Worm (Caenorhabditis elegans) whole organism, L1 larva: ENCODE data around the gene nlp-46.
A peak's percentile ranks its signal among the peaks of the same experiment; 100 is the strongest.

Experiments
- C34B4.2 ChIP-seq: sonication (generic microtip); optimal IDR thresholded peaks from 2 replicates; lab custom pipeline; 2017; ENCODE audit warnings: mild to moderate bottlenecking, missing genetic modification characterization, missing compliant biosample characterization
- F16B12.6 ChIP-seq: fragments of 150-350 bp; optimal IDR thresholded peaks from 2 replicates; lab custom pipeline; 2014; ENCODE audit warnings: missing biosample characterization, missing genetic modification characterization
- ama-1 ChIP-seq: fragments of 150-350 bp; optimal IDR thresholded peaks from 2 replicates; lab custom pipeline; 2014
- blmp-1 ChIP-seq: fragments of 150-350 bp; optimal IDR thresholded peaks from 2 replicates; lab custom pipeline; 2014; ENCODE audit warnings: missing biosample characterization, missing genetic modification characterization
- ceh-88 ChIP-seq: fragments of 200-800 bp; sonication (Bioruptor generic); IDR thresholded peaks from 2 replicates; pipeline ENCODE4 v1.3.6; 2022; ENCODE audit warnings: missing genetic modification characterization, missing compliant biosample characterization
- ces-1 ChIP-seq: fragments of 150-350 bp; optimal IDR thresholded peaks from 2 replicates; lab custom pipeline; 2014; ENCODE audit warnings: missing biosample characterization, missing genetic modification reagents, missing genetic modification characterization
- dpl-1 ChIP-seq, 3 experiments: fragments of 150-350 bp in 2 of 3; sonication (generic microtip) in 1 of 3; optimal IDR thresholded peaks; 2 replicates each; lab custom pipeline; 2014 to 2017; ENCODE audit warnings: missing biosample characterization in 3 of 3, missing genetic modification characterization in 3 of 3, missing genetic modification reagents in 3 of 3
- dsc-1 ChIP-seq: sonication (generic microtip); optimal IDR thresholded peaks from 2 replicates; lab custom pipeline; 2016; ENCODE audit warnings: mild to moderate bottlenecking, missing genetic modification characterization, missing compliant biosample characterization
- efl-1 ChIP-seq, 4 experiments: fragments of 150-350 bp; optimal IDR thresholded peaks in 3 of 4; peaks in 1 of 4; 1 replicate in 1 of 4; 2 replicates in 3 of 4; lab custom pipeline; 2014; ENCODE audit warnings: missing biosample characterization in 2 of 4, missing genetic modification characterization in 2 of 4, missing genetic modification reagents in 2 of 4
- egl-13 ChIP-seq: sonication (generic microtip); optimal IDR thresholded peaks from 2 replicates; lab custom pipeline; 2016; ENCODE audit warnings: missing genotype, missing genetic modification reagents, missing genetic modification characterization, missing compliant biosample characterization
- ets-5 ChIP-seq: fragments of 200-800 bp; sonication (Bioruptor generic); IDR thresholded peaks from 2 replicates; pipeline ENCODE4 v1.3.6; 2022; ENCODE audit warnings: missing genetic modification characterization, missing compliant biosample characterization
- fkh-10 ChIP-seq: sonication (generic microtip); optimal IDR thresholded peaks from 2 replicates; lab custom pipeline; 2017; ENCODE audit warnings: missing biosample characterization, missing genetic modification reagents, missing genetic modification characterization
- fkh-4 ChIP-seq: sonication (generic microtip); optimal IDR thresholded peaks from 2 replicates; lab custom pipeline; 2016; ENCODE audit warnings: missing compliant biosample characterization, missing genetic modification characterization, borderline replicate concordance
- fkh-8 ChIP-seq: sonication (generic microtip); optimal IDR thresholded peaks from 2 replicates; lab custom pipeline; 2016; ENCODE audit warnings: mild to moderate bottlenecking, missing genetic modification characterization, missing compliant biosample characterization
- grh-1 ChIP-seq: fragments of 200-800 bp; sonication (Bioruptor generic); IDR thresholded peaks from 2 replicates; pipeline ENCODE4 v1.3.6; 2022; ENCODE audit warnings: missing genetic modification reagents, missing genetic modification characterization, missing compliant biosample characterization
- hlh-4 ChIP-seq: sonication (generic microtip); optimal IDR thresholded peaks from 2 replicates; lab custom pipeline; 2016; ENCODE audit warnings: mild to moderate bottlenecking, missing genetic modification characterization, missing compliant biosample characterization
- isw-1 ChIP-seq: fragments of 200-800 bp; sonication (Bioruptor generic); IDR thresholded peaks from 2 replicates; pipeline ENCODE4 v1.3.6; 2022; ENCODE audit warnings: missing genetic modification characterization, missing compliant biosample characterization
- lin-14 ChIP-seq: fragments of 200-800 bp; sonication (Bioruptor generic); optimal IDR thresholded peaks from 2 replicates; lab custom pipeline; 2018; ENCODE audit warnings: mild to moderate bottlenecking, missing genetic modification characterization, moderate library complexity, missing compliant biosample characterization
- lin-15B ChIP-seq: fragments of 150-350 bp; sonication (generic microtip); optimal IDR thresholded peaks from 3 replicates; lab custom pipeline; 2014; ENCODE audit warnings: missing biosample characterization, missing genetic modification characterization
- lin-35 ChIP-seq, 2 experiments: fragments of 150-350 bp; optimal IDR thresholded peaks; 2 replicates each; lab custom pipeline; 2014; ENCODE audit warnings: missing biosample characterization in 2 of 2, missing genetic modification characterization in 2 of 2, missing genetic modification reagents in 2 of 2
- lin-39 ChIP-seq: fragments of 150-350 bp; optimal IDR thresholded peaks from 2 replicates; lab custom pipeline; 2014; ENCODE audit warnings: missing biosample characterization, missing genetic modification reagents, missing genetic modification characterization
- lir-3 ChIP-seq: sonication (generic microtip); optimal IDR thresholded peaks from 2 replicates; lab custom pipeline; 2016; ENCODE audit warnings: mild to moderate bottlenecking, missing genetic modification characterization, moderate library complexity, missing compliant biosample characterization; ENCODE audit not compliant: poor library complexity
- lsy-2 ChIP-seq, 2 experiments: fragments of 150-350 bp; optimal IDR thresholded peaks; 2 replicates each; lab custom pipeline; 2014; ENCODE audit warnings: missing biosample characterization in 2 of 2, missing genetic modification characterization in 2 of 2
- mab-9 ChIP-seq: fragments of 200-800 bp; sonication (Bioruptor generic); IDR thresholded peaks from 2 replicates; pipeline ENCODE4 v1.3.6; 2022; ENCODE audit warnings: missing genetic modification reagents, missing genetic modification characterization, missing compliant biosample characterization
- mef-2 ChIP-seq: fragments of 150-350 bp; optimal IDR thresholded peaks from 2 replicates; lab custom pipeline; 2014; ENCODE audit warnings: missing biosample characterization, missing genetic modification characterization
- mep-1 ChIP-seq: fragments of 150-350 bp; optimal IDR thresholded peaks from 2 replicates; lab custom pipeline; 2014; ENCODE audit warnings: missing biosample characterization, missing genetic modification characterization
- nhr-20 ChIP-seq: sonication (generic microtip); optimal IDR thresholded peaks from 2 replicates; lab custom pipeline; 2016; ENCODE audit warnings: mild to moderate bottlenecking, missing genetic modification characterization, missing compliant biosample characterization
- nhr-71 ChIP-seq: sonication (generic microtip); optimal IDR thresholded peaks from 2 replicates; lab custom pipeline; 2016; ENCODE audit warnings: mild to moderate bottlenecking, missing genetic modification characterization, moderate library complexity, missing compliant biosample characterization
- nhr-76 ChIP-seq: sonication (generic microtip); optimal IDR thresholded peaks from 2 replicates; lab custom pipeline; 2017; ENCODE audit warnings: missing biosample characterization, missing genetic modification characterization
- nhr-85 ChIP-seq: sonication (generic microtip); peaks from one replicate; lab custom pipeline; 2016; ENCODE audit warnings: missing genetic modification characterization, inconsistent platforms, missing compliant biosample characterization
- pqm-1 ChIP-seq: sonication (generic microtip); optimal IDR thresholded peaks from 3 replicates; lab custom pipeline; 2017; ENCODE audit warnings: missing biosample characterization, missing genetic modification characterization
- rnt-1 ChIP-seq: sonication (generic microtip); optimal IDR thresholded peaks from 2 replicates; lab custom pipeline; 2016; ENCODE audit warnings: mild to moderate bottlenecking, missing genetic modification characterization, moderate library complexity, missing compliant biosample characterization
- sox-4 ChIP-seq: sonication (generic microtip); optimal IDR thresholded peaks from 2 replicates; lab custom pipeline; 2016; ENCODE audit warnings: missing genetic modification characterization, missing compliant biosample characterization
- sptf-1 ChIP-seq: fragments of 150-350 bp; optimal IDR thresholded peaks from 2 replicates; lab custom pipeline; 2014; ENCODE audit warnings: missing biosample characterization, missing genetic modification characterization
- tbx-2 ChIP-seq: sonication (generic microtip); optimal IDR thresholded peaks from 2 replicates; lab custom pipeline; 2016; ENCODE audit warnings: missing genetic modification characterization, missing compliant biosample characterization
- unc-130 ChIP-seq: fragments of 150-350 bp; optimal IDR thresholded peaks from 2 replicates; lab custom pipeline; 2017; ENCODE audit warnings: missing biosample characterization, missing genetic modification characterization, inconsistent platforms
- unc-62 ChIP-seq: fragments of 150-350 bp; optimal IDR thresholded peaks from 2 replicates; lab custom pipeline; 2014; ENCODE audit warnings: missing biosample characterization, missing genetic modification reagents, missing genetic modification characterization
- unc-86 ChIP-seq: sonication (generic microtip); optimal IDR thresholded peaks from 2 replicates; lab custom pipeline; 2016; ENCODE audit warnings: missing genetic modification characterization, missing compliant biosample characterization
- zip-4 ChIP-seq: fragments of 200-800 bp; sonication (Bioruptor generic); optimal IDR thresholded peaks from 2 replicates; lab custom pipeline; 2018; ENCODE audit warnings: mild to moderate bottlenecking, missing genetic modification characterization, moderate library complexity, missing compliant biosample characterization
- ztf-4 ChIP-seq: fragments of 150-350 bp; optimal IDR thresholded peaks from 2 replicates; lab custom pipeline; 2014; ENCODE audit warnings: missing biosample characterization, missing genetic modification characterization

Gene nlp-46

ce11 chrV:12548830-12549229, 42.7 kb upstream of the nlp-46 start (continued):
- no peak for TF ChIP-seq hlh-4
- TF ChIP-seq grh-1 (GFP tag; lab: Robert Waterston, UW), result peak; percentile 59
- peak in 1 of 3 experiments; percentile 9 for TF ChIP-seq dpl-1 (GFP tag; optimal IDR thresholded peaks at IDR 0.05; lab: Kevin White, UChicago)
- no peak for TF ChIP-seq zip-4 (GFP tag; lab: Kevin White, UChicago)
- TF ChIP-seq lin-15B (tag; lab: Kevin White, UChicago), result no peak
- TF ChIP-seq tbx-2, result peak; percentile 46
- TF ChIP-seq dsc-1 (tag; lab: Kevin White, UChicago), result no peak
- TF ChIP-seq lir-3, result no peak
- TF ChIP-seq fkh-10 (GFP tag; lab: Kevin White, UChicago), result no peak
- TF ChIP-seq nhr-20, result peak; percentile 54
- TF ChIP-seq ztf-4 (tag; lab: Kevin White, UChicago), result peak; percentile 39

- TF ChIP-seq nhr-20 (no peak), isw-1 (GFP tag; lab: Robert Waterston, UW) (no peak), lin-39 (tag; lab: Kevin White, UChicago) (no peak), nhr-85 (tag; lab: Kevin White, UChicago) (no peak), unc-62 (GFP tag; lab: Kevin White, UChicago) (no peak), ets-5 (GFP tag; lab: Robert Waterston, UW) (no peak), lsy-2 (tag; optimal IDR thresholded peaks at IDR 0.05; lab: Kevin White, UChicago) (peak in 1 of 2 experiments; percentile 2)
Observed at ce11 chrV:12542683-12543319, 36.7 kb upstream of the nlp-46 start.

ce11 chrV:12541207-12541606, 35.1 kb upstream of the nlp-46 start:
- TF ChIP-seq unc-130 (tag; lab: Kevin White, UChicago) (no peak), F16B12.6 (tag; lab: Kevin White, UChicago) (no peak), ets-5 (GFP tag; lab: Robert Waterston, UW) (no peak), C34B4.2 (tag; lab: Kevin White, UChicago) (no peak), nhr-71 (no peak), ama-1 (no peak), mab-9 (GFP tag; lab: Robert Waterston, UW) (no peak), nhr-85 (tag; lab: Kevin White, UChicago) (no peak), dsc-1 (tag; lab: Kevin White, UChicago) (no peak), sptf-1 (no peak)

ce11 chrV:12540739-12541138, 34.7 kb upstream of the nlp-46 start, which contains the start of gene F45D3.2:
F45D3.2 (plus strand) TSS chrV:12541039.
- TF ChIP-seq ceh-88 (GFP tag; lab: Robert Waterston, UW), result no peak

- TF ChIP-seq blmp-1 (tag; lab: Kevin White, UChicago), result peak; percentile 11
- no peak for TF ChIP-seq nhr-85 (tag; lab: Kevin White, UChicago)
- peak; percentile 53 for TF ChIP-seq lin-14 (GFP tag; lab: Kevin White, UChicago)
- no peak for TF ChIP-seq efl-1 (optimal IDR thresholded peaks at IDR 0.05; lab: Kevin White, UChicago)
- TF ChIP-seq efl-1 (GFP tag; optimal IDR thresholded peaks at IDR 0.05 in 1 of 2; lab: Kevin White, UChicago), result peak in 1 of 2 experiments; percentile 16
- TF ChIP-seq fkh-8 (tag; lab: Kevin White, UChicago), result peak; percentile 5
Observed at ce11 chrV:12540018-12540417, 33.9 kb upstream of the nlp-46 start.

- no peak for TF ChIP-seq egl-13 (tag; lab: Kevin White, UChicago)
- no peak for TF ChIP-seq hlh-4
- no peak for TF ChIP-seq lin-39 (tag; lab: Kevin White, UChicago)
- peak; percentile 9 for TF ChIP-seq rnt-1
- no peak for TF ChIP-seq unc-86 (tag; lab: Kevin White, UChicago)
- TF ChIP-seq mef-2 (tag; lab: Kevin White, UChicago), result no peak
- no peak for TF ChIP-seq lir-3
- TF ChIP-seq ces-1, result no peak
- TF ChIP-seq nhr-76 (tag; lab: Kevin White, UChicago), result no peak
- TF ChIP-seq mep-1 (tag; lab: Kevin White, UChicago), result peak; percentile 45
- TF ChIP-seq sox-4 (tag; lab: Kevin White, UChicago), result no peak
- TF ChIP-seq ets-5 (GFP tag; lab: Robert Waterston, UW), result no peak
- TF ChIP-seq fkh-4 (tag; lab: Kevin White, UChicago), result no peak
- TF ChIP-seq lin-35 (GFP tag; optimal IDR thresholded peaks at IDR 0.05; lab: Kevin White, UChicago), result peak in 1 of 2 experiments; percentile 9
- TF ChIP-seq pqm-1, result no peak
- TF ChIP-seq nhr-85 (tag; lab: Kevin White, UChicago), result peak; percentile 74
Observed at ce11 chrV:12538984-12539852, 33.1 kb upstream of the nlp-46 start.
